Worm (Caenorhabditis elegans) whole organism, L4 larva: ENCODE results near the gene acl-4.
"Not testable (repeated sequence)": the region's sequence is repeated elsewhere in the genome, so short reads cannot be mapped to it uniquely, and the experiment has no call there.

Experiments used
- ama-1 ChIP-seq: fragments of 150-350 bp; optimal IDR thresholded peaks from 2 replicates; lab custom pipeline; 2014; ENCODE audit warnings: inconsistent platforms, mixed read lengths
- ceh-82 ChIP-seq: sonication (generic microtip); optimal IDR thresholded peaks from 2 replicates; lab custom pipeline; 2017; ENCODE audit warnings: missing biosample characterization, missing genetic modification characterization
- ces-1 ChIP-seq: fragments of 150-350 bp; sonication (generic microtip); optimal IDR thresholded peaks from 4 replicates; lab custom pipeline; 2014; ENCODE audit warnings: missing biosample characterization, missing genetic modification reagents, missing genetic modification characterization
- fos-1 ChIP-seq: fragments of 150-350 bp; optimal IDR thresholded peaks from 2 replicates; lab custom pipeline; 2014; ENCODE audit warnings: missing biosample characterization, missing genetic modification characterization
- lir-3 ChIP-seq: sonication (generic microtip); optimal IDR thresholded peaks from 2 replicates; lab custom pipeline; 2016; ENCODE audit warnings: mild to moderate bottlenecking, missing genetic modification characterization, missing compliant biosample characterization
- mdl-1 ChIP-seq, 2 experiments: fragments of 150-350 bp in 1 of 2; sonication (generic microtip) in 1 of 2; optimal IDR thresholded peaks; 2 replicates each; lab custom pipeline; 2014 to 2017; ENCODE audit warnings: missing biosample characterization in 2 of 2, missing genetic modification characterization in 2 of 2
- nhr-237 ChIP-seq: sonication (generic microtip); optimal IDR thresholded peaks from 2 replicates; lab custom pipeline; 2017; ENCODE audit warnings: missing biosample characterization, missing genetic modification characterization
- nhr-28 ChIP-seq: fragments of 150-350 bp; optimal IDR thresholded peaks from 2 replicates; lab custom pipeline; 2014; ENCODE audit warnings: missing biosample characterization, missing genetic modification characterization
- php-3 ChIP-seq: fragments of 200-800 bp; sonication (Bioruptor generic); IDR thresholded peaks from 2 replicates; pipeline ENCODE4 v1.3.6; 2022; ENCODE audit warnings: missing genetic modification reagents, missing genetic modification characterization, missing compliant biosample characterization
- spr-3 ChIP-seq: fragments of 200-800 bp; sonication (Bioruptor generic); optimal IDR thresholded peaks from 2 replicates; lab custom pipeline; 2018; ENCODE audit warnings: mild to moderate bottlenecking, missing genetic modification characterization, missing compliant biosample characterization
- zag-1 ChIP-seq: fragments of 150-350 bp; optimal IDR thresholded peaks from 2 replicates; lab custom pipeline; 2014; ENCODE audit warnings: missing biosample characterization, missing genetic modification characterization

DNA sequence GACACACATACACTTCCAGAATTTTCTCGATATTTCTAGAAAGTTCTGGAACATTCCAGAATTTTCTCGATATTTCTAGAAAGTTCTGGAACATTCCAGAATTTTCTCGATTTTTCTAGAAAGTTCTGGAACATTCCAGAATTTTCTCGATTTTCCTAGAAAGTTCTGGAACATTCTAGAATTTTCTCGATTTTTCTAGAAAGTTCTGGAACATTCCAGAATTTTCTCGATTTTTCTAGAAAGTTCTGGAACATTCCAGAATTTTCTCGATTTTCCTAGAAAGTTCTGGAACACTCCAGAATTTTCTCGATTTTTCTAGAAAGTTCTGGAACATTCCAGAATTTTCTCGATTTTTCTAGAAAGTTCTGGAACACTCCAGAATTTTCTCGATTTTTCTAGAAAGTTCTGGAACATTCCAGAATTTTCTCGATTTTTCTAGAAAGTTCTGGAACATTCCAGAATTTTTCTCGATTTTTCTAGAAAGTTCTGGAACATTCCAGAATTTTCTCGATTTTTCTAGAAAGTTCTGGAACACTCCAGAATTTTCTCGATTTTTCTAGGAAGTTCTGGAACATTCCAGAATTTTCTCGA is 12.3 kb downstream of the acl-4 start:
- TF ChIP-seq spr-3 (GFP tag; lab: Kevin White, UChicago); fos-1 (tag; lab: Kevin White, UChicago); ces-1 (GFP tag; lab: Kevin White, UChicago); lir-3 (tag; lab: Kevin White, UChicago); nhr-28 (tag; lab: Kevin White, UChicago); zag-1 (tag; lab: Kevin White, UChicago); ceh-82 (tag; lab: Kevin White, UChicago); nhr-237 (tag; lab: Kevin White, UChicago); mdl-1 (tag; optimal IDR thresholded peaks at IDR 0.05; lab: Kevin White, UChicago); ama-1 (lab: Kevin White, UChicago); php-3 (GFP tag; lab: Robert Waterston, UW): not testable (repeated sequence)
